Worm (Caenorhabditis elegans): Measurements from ENCODE around the gene F35E8.2.
"Not testable (repeated sequence)": the region's sequence is repeated elsewhere in the genome, so short reads cannot be mapped to it uniquely, and the experiment has no call there.

DNA sequence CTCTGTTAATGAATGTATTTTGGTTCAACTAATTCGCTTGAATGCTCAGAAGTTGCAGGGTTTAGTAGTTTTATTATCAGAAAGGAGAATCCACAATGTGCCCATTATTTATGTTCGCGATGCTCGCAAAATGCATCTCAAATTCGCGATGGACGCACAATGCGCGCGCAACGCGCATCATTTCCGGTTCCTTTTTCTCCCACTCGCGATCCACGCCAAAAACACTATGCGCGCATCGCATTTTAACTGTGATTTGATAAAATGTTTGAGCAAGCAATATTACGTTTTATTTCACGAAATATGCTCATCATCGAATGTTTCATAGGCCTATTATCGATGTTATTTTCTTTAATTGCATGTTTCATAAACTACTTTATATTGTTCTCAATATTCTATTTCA lies 24.4 kb downstream of the F35E8.2 start, which contains the start of gene srbc-77:
- TF ChIP-seq fkh-6 (tag; optimal IDR thresholded peaks at IDR 0.05); lin-11 (tag; optimal IDR thresholded peaks at IDR 0.05); pag-3 (tag; optimal IDR thresholded peaks at IDR 0.05; ENCODE audit: borderline replicate concordance); ama-1 (optimal IDR thresholded peaks at IDR 0.05); Y22D7AL.16 (tag; optimal IDR thresholded peaks at IDR 0.05); npax-4 (tag; optimal IDR thresholded peaks at IDR 0.05); C38D4.7 (GFP tag; optimal IDR thresholded peaks at IDR 0.05); pha-2 (tag; optimal IDR thresholded peaks at IDR 0.05); elt-2 (tag; optimal IDR thresholded peaks at IDR 0.05); pqm-1 (tag; optimal IDR thresholded peaks at IDR 0.05); pat-9 (tag; optimal IDR thresholded peaks at IDR 0.05); ceh-19 (GFP tag; optimal IDR thresholded peaks at IDR 0.05); ref-2 (tag; optimal IDR thresholded peaks at IDR 0.05): not testable (repeated sequence)

Data from whole organism, late embryonic.